Worm (Caenorhabditis elegans): ENCODE results near the gene decr-1.2.

decr-1.2 gene

DNA sequence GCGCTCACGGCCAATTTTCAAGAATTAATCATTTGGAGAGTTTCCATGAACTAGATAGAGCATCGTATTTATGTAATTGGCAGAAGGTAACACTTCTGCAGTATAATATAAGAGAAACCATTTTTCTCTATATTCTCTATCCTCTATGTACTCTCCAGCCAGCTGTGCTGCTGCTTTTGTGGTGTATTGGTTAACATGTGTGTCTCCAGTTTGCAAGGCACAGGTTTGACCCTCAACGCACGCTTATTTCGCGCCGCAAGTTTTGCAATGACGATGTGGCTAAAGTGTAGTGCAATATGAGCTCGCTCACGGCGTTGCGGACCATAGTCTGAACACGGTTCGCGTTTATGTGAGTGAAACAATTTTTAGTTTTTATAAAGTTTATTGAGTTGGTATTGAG is 1.6 kb downstream of the decr-1.2 start (continued):
- TF ChIP-seq ztf-11 (tag; optimal IDR thresholded peaks at IDR 0.05) (no peak), nhr-42 (GFP tag; IDR thresholded peaks at IDR 0.05) (peak; percentile 88), duxl-1 (tag; optimal IDR thresholded peaks at IDR 0.05; ENCODE audit: poor library complexity) (peak; percentile 81), lin-1 (GFP tag; IDR thresholded peaks at IDR 0.05) (peak; percentile 79), aha-1 (tag) (peak; percentile 95), daf-12 (tag; optimal IDR thresholded peaks at IDR 0.05) (no peak), nhr-102 (tag; optimal IDR thresholded peaks at IDR 0.05) (peak; percentile 54), lin-13 (GFP tag; optimal IDR thresholded peaks at IDR 0.05) (peak; percentile 71), zip-2 (tag; optimal IDR thresholded peaks at IDR 0.05) (no peak), hlh-11 (tag; optimal IDR thresholded peaks at IDR 0.05) (peak; percentile 72), nhr-28 (tag; optimal IDR thresholded peaks at IDR 0.05) (peak; percentile 54), mxl-3 (GFP tag; optimal IDR thresholded peaks at IDR 0.05) (peak; percentile 88), sdz-12 (GFP tag; optimal IDR thresholded peaks at IDR 0.05) (peak; percentile 61), ceh-44 (GFP tag; IDR thresholded peaks at IDR 0.05) (peak; percentile 70; the same call in 1 of the 2 replicates), ztf-7 (tag; optimal IDR thresholded peaks at IDR 0.05) (no peak), rbr-2 (tag; optimal IDR thresholded peaks at IDR 0.05) (peak; percentile 59), ZK337.2 (GFP tag; IDR thresholded peaks at IDR 0.05) (peak; percentile 79; the same call in 1 of the 2 replicates), mxl-2 (GFP tag; conservative IDR thresholded peaks at IDR 0.05) (0 out of 2 replicates have a peak, but pooled peaks have one; percentile 65), dmd-9 (GFP tag; IDR thresholded peaks at IDR 0.05) (0 out of 2 replicates have a peak, but pooled peaks have one; percentile 66), nhr-77 (tag; optimal IDR thresholded peaks at IDR 0.05) (peak; percentile 13), vab-7 (GFP tag; IDR thresholded peaks at IDR 0.05) (no peak; the same call in none of the 2 replicates), zfp-2 (tag; optimal IDR thresholded peaks at IDR 0.05) (peak; percentile 63), fkh-10 (GFP tag; optimal IDR thresholded peaks at IDR 0.05) (no peak), hif-1 (tag; optimal IDR thresholded peaks at IDR 0.05) (peak in 1 of 2 experiments; percentile 5), php-3 (GFP tag; IDR thresholded peaks at IDR 0.05) (no peak; the same call in 1 of the 2 replicates), dmd-6 (GFP tag; IDR thresholded peaks at IDR 0.05) (no peak), fos-1 (tag; optimal IDR thresholded peaks at IDR 0.05) (no peak), dve-1 (tag; optimal IDR thresholded peaks at IDR 0.05; ENCODE audit: insufficient read depth) (no peak), madf-5 (GFP tag; IDR thresholded peaks at IDR 0.05) (peak in 1 of 2 experiments; percentile 83; a peak in 2 of 4 replicates), lin-15B (tag; optimal IDR thresholded peaks at IDR 0.05) (no peak), lim-7 (GFP tag; IDR thresholded peaks at IDR 0.05) (peak; percentile 98), daf-19 (GFP tag; conservative IDR thresholded peaks at IDR 0.05) (peak; percentile 84), aly-2 (tag; optimal IDR thresholded peaks at IDR 0.05) (peak; percentile 15), F37D6.2 (tag; optimal IDR thresholded peaks at IDR 0.05) (peak; percentile 21), cey-2 (tag; optimal IDR thresholded peaks at IDR 0.05; ENCODE audit: borderline replicate concordance, insufficient read depth) (no peak), attf-4 (tag; optimal IDR thresholded peaks at IDR 0.05) (no peak), tag-97 (GFP tag; IDR thresholded peaks at IDR 0.05) (0 out of 2 replicates have a peak, but pooled peaks have one; percentile 61), Y105C5A.15 (GFP tag; IDR thresholded peaks at IDR 0.05) (no peak; the same call in 1 of the 2 replicates), pqm-1 (tag; optimal IDR thresholded peaks at IDR 0.05) (peak; percentile 6), madf-9 (GFP tag; conservative IDR thresholded peaks at IDR 0.05) (peak; percentile 72), dmd-8 (GFP tag; IDR thresholded peaks at IDR 0.05) (no peak; the same call in none of the 2 replicates), ama-1 (optimal IDR thresholded peaks at IDR 0.05) (no peak), saeg-2 (GFP tag; IDR thresholded peaks at IDR 0.05) (peak; percentile 61; the same call in 1 of the 2 replicates), daf-16 (GFP tag; optimal IDR thresholded peaks at IDR 0.05) (peak; percentile 54 to 86), daf-16 (tag; optimal IDR thresholded peaks at IDR 0.05) (peak; percentile 77), spr-1 (tag; optimal IDR thresholded peaks at IDR 0.05) (peak; percentile 85), pha-4 (GFP tag; IDR thresholded peaks at IDR 0.05) (peak; percentile 95), pha-4 (tag; optimal IDR thresholded peaks at IDR 0.05) (no peak)
